Worm (Caenorhabditis elegans): ENCODE measurements around the gene cyk-1.

Gene cyk-1

ce11 chrIII:6988060-6988459, 40.9 kb downstream of the cyk-1 start (continued):
- TF ChIP-seq fkh-10 (GFP tag; optimal IDR thresholded peaks at IDR 0.05) (no peak), ets-5 (GFP tag; IDR thresholded peaks at IDR 0.05) (no peak), unc-86 (tag; optimal IDR thresholded peaks at IDR 0.05) (no peak), fkh-8 (tag; optimal IDR thresholded peaks at IDR 0.05) (no peak), nhr-77 (tag; optimal IDR thresholded peaks at IDR 0.05) (no peak), hlh-17 (GFP tag; optimal IDR thresholded peaks at IDR 0.05; ENCODE audit: borderline replicate concordance) (no peak), C34B4.2 (tag; optimal IDR thresholded peaks at IDR 0.05) (no peak), dpl-1 (GFP tag; optimal IDR thresholded peaks at IDR 0.05) (no peak), mdl-1 (tag; optimal IDR thresholded peaks at IDR 0.05) (peak in 1 of 2 experiments; percentile 12), sox-4 (tag; optimal IDR thresholded peaks at IDR 0.05) (no peak), unc-130 (tag; optimal IDR thresholded peaks at IDR 0.05) (peak; percentile 65), nhr-76 (tag; optimal IDR thresholded peaks at IDR 0.05) (no peak), alr-1 (tag; optimal IDR thresholded peaks at IDR 0.05; ENCODE audit: borderline replicate concordance) (no peak), zag-1 (tag; optimal IDR thresholded peaks at IDR 0.05) (no peak), jun-1 (tag; optimal IDR thresholded peaks at IDR 0.05) (no peak), fos-1 (tag; optimal IDR thresholded peaks at IDR 0.05) (no peak), ama-1 (optimal IDR thresholded peaks at IDR 0.05) (no peak), aly-2 (tag; optimal IDR thresholded peaks at IDR 0.05) (no peak), ztf-11 (tag; optimal IDR thresholded peaks at IDR 0.05) (no peak), elt-3 (tag; optimal IDR thresholded peaks at IDR 0.05) (no peak), tbx-2 (tag; optimal IDR thresholded peaks at IDR 0.05) (peak; percentile 57), hlh-4 (tag; optimal IDR thresholded peaks at IDR 0.05) (no peak), Y116A8C.19 (tag; optimal IDR thresholded peaks at IDR 0.05; ENCODE audit: borderline replicate concordance) (no peak), ceh-8 (GFP tag; optimal IDR thresholded peaks at IDR 0.05) (no peak), nhr-237 (tag; optimal IDR thresholded peaks at IDR 0.05) (no peak), C16A3.4 (tag; optimal IDR thresholded peaks at IDR 0.05) (peak; percentile 32), irx-1 (tag; optimal IDR thresholded peaks at IDR 0.05) (no peak), tlp-1 (tag; optimal IDR thresholded peaks at IDR 0.05) (no peak), unc-30 (tag; optimal IDR thresholded peaks at IDR 0.05) (no peak), lin-15B (tag; optimal IDR thresholded peaks at IDR 0.05) (no peak), nhr-11 (tag; optimal IDR thresholded peaks at IDR 0.05) (no peak), lsy-2 (tag; optimal IDR thresholded peaks at IDR 0.05) (peak; percentile 63 to 89), lin-39 (tag; optimal IDR thresholded peaks at IDR 0.05) (peak; percentile 86), sup-37 (GFP tag; optimal IDR thresholded peaks at IDR 0.05) (peak; percentile 16), elt-2 (tag; optimal IDR thresholded peaks at IDR 0.05) (no peak), C04F5.9 (tag; optimal IDR thresholded peaks at IDR 0.05) (peak; percentile 75), skn-1 (tag; optimal IDR thresholded peaks at IDR 0.05) (no peak), ztf-4 (tag; optimal IDR thresholded peaks at IDR 0.05) (peak; percentile 39), nhr-84 (tag; optimal IDR thresholded peaks at IDR 0.05) (no peak), lir-3 (tag; optimal IDR thresholded peaks at IDR 0.05; ENCODE audit: poor library complexity) (no peak), nhr-85 (tag) (no peak), snu-23 (GFP tag; optimal IDR thresholded peaks at IDR 0.05) (peak; percentile 73), ces-1 (GFP tag; optimal IDR thresholded peaks at IDR 0.05) (no peak), lin-14 (GFP tag; optimal IDR thresholded peaks at IDR 0.05) (peak; percentile 88), ceh-88 (GFP tag; IDR thresholded peaks at IDR 0.05) (no peak)

- TF ChIP-seq isw-1 (GFP tag; IDR thresholded peaks at IDR 0.05): peak; percentile 23; the same call in 1 of the 2 replicates
- TF ChIP-seq nhr-19 (GFP tag; conservative IDR thresholded peaks at IDR 0.05): peak; percentile 42
- peak; percentile 84 for TF ChIP-seq C04F5.9 (tag; optimal IDR thresholded peaks at IDR 0.05)
These were observed 43.9 kb downstream of the cyk-1 start for ce11 chrIII:6985125-6985524.
